Fruit fly (Drosophila melanogaster) whole organism, pupa: Measurements from ENCODE around the gene dnc.

Source experiments
- CG10348 ChIP-seq: fragments of 200-800 bp; sonication (Bioruptor generic); IDR thresholded peaks from 2 replicates; pipeline ENCODE4 v1.3.6; 2022; ENCODE audit warnings: missing biosample characterization, missing genetic modification characterization
- CG12605 ChIP-seq: fragments of 200-800 bp; sonication (Bioruptor generic); IDR thresholded peaks from 2 replicates; pipeline ENCODE4 v1.3.6; 2022; ENCODE audit warnings: missing biosample characterization, missing genetic modification characterization
- CG13204 ChIP-seq: fragments of 200-800 bp; sonication (Bioruptor generic); optimal IDR thresholded peaks from 2 replicates; lab custom pipeline; 2018; ENCODE audit warnings: missing biosample characterization, mild to moderate bottlenecking, missing genetic modification characterization, moderate library complexity
- CG14655 ChIP-seq: fragments of 200-800 bp; sonication (Bioruptor generic); optimal IDR thresholded peaks from 3 replicates; lab custom pipeline; 2017; ENCODE audit warnings: mild to moderate bottlenecking, missing biosample characterization, missing genetic modification reagents, missing genetic modification characterization
- CG15710 ChIP-seq: fragments of 200-800 bp; sonication (Bioruptor generic); optimal IDR thresholded peaks from 2 replicates; lab custom pipeline; 2018; ENCODE audit warnings: missing biosample characterization, mild to moderate bottlenecking, missing genetic modification characterization, moderate library complexity
- CG17806 ChIP-seq: fragments of 200-800 bp; sonication (Bioruptor generic); optimal IDR thresholded peaks from 2 replicates; lab custom pipeline; 2018; ENCODE audit warnings: missing biosample characterization, mild to moderate bottlenecking, missing genetic modification characterization, moderate library complexity
- CG32121 ChIP-seq: fragments of 200-800 bp; sonication (Bioruptor generic); IDR thresholded peaks from 2 replicates; pipeline ENCODE4 v1.3.6; 2022; ENCODE audit warnings: missing biosample characterization, missing genetic modification characterization
- CG34367 ChIP-seq: fragments of 200-800 bp; sonication (Bioruptor generic); optimal IDR thresholded peaks from 2 replicates; lab custom pipeline; 2018; ENCODE audit warnings: missing biosample characterization, mild to moderate bottlenecking, missing genetic modification characterization
- CG4496 ChIP-seq: fragments of 200-800 bp; sonication (Bioruptor generic); IDR thresholded peaks from 3 replicates; pipeline ENCODE4 v1.3.6; 2022; ENCODE audit warnings: missing biosample characterization, missing genetic modification characterization
- CG8159 ChIP-seq: fragments of 200-800 bp; sonication (Bioruptor generic); optimal IDR thresholded peaks from 3 replicates; lab custom pipeline; 2018; ENCODE audit warnings: missing biosample characterization, mild to moderate bottlenecking, missing genetic modification characterization, moderate library complexity
- CG8301 ChIP-seq: fragments of 200-800 bp; sonication (Bioruptor generic); optimal IDR thresholded peaks from 2 replicates; lab custom pipeline; 2018; ENCODE audit warnings: missing biosample characterization, mild to moderate bottlenecking, missing genetic modification characterization
- CG9948 ChIP-seq: fragments of 200-800 bp; sonication (Bioruptor generic); optimal IDR thresholded peaks from 2 replicates; lab custom pipeline; 2018; ENCODE audit warnings: missing biosample characterization, mild to moderate bottlenecking, missing genetic modification characterization, moderate library complexity
- D1 ChIP-seq: fragments of 200-800 bp; sonication (Bioruptor generic); optimal IDR thresholded peaks from 2 replicates; lab custom pipeline; 2018; ENCODE audit warnings: missing biosample characterization, mild to moderate bottlenecking, missing genetic modification characterization, moderate library complexity
- EcR ChIP-seq: fragments of 200-800 bp; sonication (Bioruptor generic); optimal IDR thresholded peaks from 3 replicates; lab custom pipeline; 2019; ENCODE audit warnings: missing biosample characterization, missing genetic modification characterization, mild to moderate bottlenecking, moderate library complexity, missing genetic modification reagents
- Ets98B ChIP-seq: fragments of 200-800 bp; sonication (Bioruptor generic); IDR thresholded peaks from 2 replicates; pipeline ENCODE4 v1.3.6; 2022; ENCODE audit warnings: missing biosample characterization, missing genetic modification characterization
- Pif1A ChIP-seq: fragments of 200-800 bp; sonication (Bioruptor generic); optimal IDR thresholded peaks from 3 replicates; lab custom pipeline; 2016; ENCODE audit warnings: missing biosample characterization, missing genetic modification characterization
- Pif1B ChIP-seq: fragments of 200-800 bp; sonication (Bioruptor generic); optimal IDR thresholded peaks from 3 replicates; lab custom pipeline; 2016; ENCODE audit warnings: missing biosample characterization, missing genetic modification characterization
- Snoo ChIP-seq: fragments of 200-800 bp; sonication (Bioruptor generic); optimal IDR thresholded peaks from 3 replicates; lab custom pipeline; 2017; ENCODE audit warnings: missing biosample characterization, mild to moderate bottlenecking, missing genetic modification characterization, inconsistent platforms
- fd96Ca ChIP-seq: fragments of 200-800 bp; sonication (Bioruptor generic); IDR thresholded peaks from 3 replicates; pipeline ENCODE4 v1.3.6; 2022; ENCODE audit warnings: missing biosample characterization, missing genetic modification characterization
- gl ChIP-seq: fragments of 200-800 bp; sonication (Bioruptor generic); optimal IDR thresholded peaks from 2 replicates; lab custom pipeline; 2018; ENCODE audit warnings: missing biosample characterization, mild to moderate bottlenecking, missing genetic modification characterization
- rn ChIP-seq: fragments of 200-800 bp; sonication (Bioruptor generic); IDR thresholded peaks from 2 replicates; pipeline ENCODE4 v1.3.6; 2022; ENCODE audit warnings: missing biosample characterization, missing genetic modification characterization

dnc gene

DNA sequence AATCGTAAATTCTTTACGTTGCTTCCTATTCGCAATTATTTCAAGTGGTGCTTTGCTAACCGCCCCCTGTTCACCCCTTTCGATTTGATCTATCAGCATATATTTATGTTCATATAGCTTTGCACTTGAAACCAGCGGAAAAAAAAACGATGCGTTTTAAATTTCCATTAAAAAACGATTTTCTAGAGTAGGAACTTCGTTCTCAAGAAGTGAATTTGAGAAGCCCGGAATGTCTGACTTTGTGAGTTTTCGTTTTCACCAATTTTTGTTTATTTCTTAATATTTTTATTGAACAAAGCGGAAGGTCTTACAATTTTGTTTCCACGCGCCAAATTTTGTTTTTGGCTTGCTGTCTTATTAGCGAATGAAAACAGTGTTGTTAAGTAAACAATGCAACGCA lies 186.2 kb downstream of the dnc start:
- TF ChIP-seq gl (tag; lab: Kevin White, UChicago) (no peak), CG8159 (tag; lab: Kevin White, UChicago) (no peak), CG8301 (no peak), Snoo (tag; lab: Kevin White, UChicago) (no peak), CG32121 (GFP tag; lab: Robert Waterston, UW) (no peak), CG12605 (GFP tag; lab: Robert Waterston, UW) (no peak), CG10348 (GFP tag; lab: Robert Waterston, UW) (no peak), Pif1A (GFP tag; lab: Kevin White, UChicago) (no peak), Pif1B (GFP tag; lab: Kevin White, UChicago) (no peak)

DNA sequence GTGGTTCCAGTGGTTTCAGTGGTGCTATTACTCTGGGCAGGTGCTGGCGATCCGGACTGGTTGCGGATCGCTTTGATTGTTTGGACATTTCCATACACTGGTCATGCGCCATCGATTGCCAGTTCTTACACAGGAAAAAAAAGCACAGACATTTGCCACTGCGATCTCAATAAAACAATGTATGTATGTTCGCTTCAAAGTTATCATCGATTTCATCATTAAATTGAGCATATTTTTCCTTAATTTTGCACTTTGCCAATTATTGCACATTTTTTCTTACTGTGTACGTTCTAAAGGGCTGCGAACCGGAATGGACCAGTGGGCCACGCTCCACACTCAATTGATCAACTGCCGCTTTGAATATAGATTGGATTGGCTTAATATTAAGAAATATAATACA lies 187.4 kb downstream of the dnc start:
- TF ChIP-seq CG4496 (GFP tag; lab: Robert Waterston, UW) (0 out of 3 replicates have a peak, but pooled peaks have one; percentile 27), CG12605 (GFP tag; lab: Robert Waterston, UW) (no peak), CG13204 (GFP tag; lab: Kevin White, UChicago) (no peak), D1 (no peak)

DNA sequence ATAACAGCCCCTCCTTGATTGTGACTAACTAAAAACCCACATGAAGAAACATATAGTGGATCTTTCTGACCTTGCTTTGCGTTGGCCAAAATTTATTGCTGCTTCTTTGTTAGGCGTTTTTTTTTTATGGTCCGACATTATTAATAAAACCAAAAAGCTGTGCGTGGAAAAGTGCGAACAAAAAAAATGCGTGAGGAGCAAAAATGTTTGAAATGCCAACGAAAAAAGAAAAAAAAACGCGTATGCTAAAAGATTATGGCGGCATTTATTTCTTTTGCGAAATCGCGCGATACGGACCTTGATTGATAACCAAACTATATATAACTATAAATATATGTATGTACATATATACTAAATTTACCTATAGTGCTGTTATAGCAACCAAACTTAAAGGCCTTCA lies 189.3 kb downstream of the dnc start:
- TF ChIP-seq Pif1A (GFP tag; lab: Kevin White, UChicago): no peak
- no peak for TF ChIP-seq CG8159 (tag; lab: Kevin White, UChicago)
- TF ChIP-seq EcR (GFP tag; lab: Kevin White, UChicago): no peak
- TF ChIP-seq Snoo (tag; lab: Kevin White, UChicago): no peak
- TF ChIP-seq CG13204 (GFP tag; lab: Kevin White, UChicago): no peak
- no peak for TF ChIP-seq CG4496 (GFP tag; lab: Robert Waterston, UW)
- TF ChIP-seq Ets98B (GFP tag; lab: Robert Waterston, UW): no peak
- TF ChIP-seq CG15710 (tag; lab: Kevin White, UChicago): no peak
- TF ChIP-seq gl (tag; lab: Kevin White, UChicago): no peak
- TF ChIP-seq CG14655 (GFP tag; lab: Kevin White, UChicago): no peak
- no peak for TF ChIP-seq D1
- TF ChIP-seq CG12605 (GFP tag; lab: Robert Waterston, UW): no peak
- no peak for TF ChIP-seq rn (GFP tag; lab: Robert Waterston, UW)
- TF ChIP-seq fd96Ca (GFP tag; lab: Robert Waterston, UW): no peak
- TF ChIP-seq CG9948 (tag; lab: Kevin White, UChicago): no peak
- no peak for TF ChIP-seq CG34367 (tag; lab: Kevin White, UChicago)

DNA sequence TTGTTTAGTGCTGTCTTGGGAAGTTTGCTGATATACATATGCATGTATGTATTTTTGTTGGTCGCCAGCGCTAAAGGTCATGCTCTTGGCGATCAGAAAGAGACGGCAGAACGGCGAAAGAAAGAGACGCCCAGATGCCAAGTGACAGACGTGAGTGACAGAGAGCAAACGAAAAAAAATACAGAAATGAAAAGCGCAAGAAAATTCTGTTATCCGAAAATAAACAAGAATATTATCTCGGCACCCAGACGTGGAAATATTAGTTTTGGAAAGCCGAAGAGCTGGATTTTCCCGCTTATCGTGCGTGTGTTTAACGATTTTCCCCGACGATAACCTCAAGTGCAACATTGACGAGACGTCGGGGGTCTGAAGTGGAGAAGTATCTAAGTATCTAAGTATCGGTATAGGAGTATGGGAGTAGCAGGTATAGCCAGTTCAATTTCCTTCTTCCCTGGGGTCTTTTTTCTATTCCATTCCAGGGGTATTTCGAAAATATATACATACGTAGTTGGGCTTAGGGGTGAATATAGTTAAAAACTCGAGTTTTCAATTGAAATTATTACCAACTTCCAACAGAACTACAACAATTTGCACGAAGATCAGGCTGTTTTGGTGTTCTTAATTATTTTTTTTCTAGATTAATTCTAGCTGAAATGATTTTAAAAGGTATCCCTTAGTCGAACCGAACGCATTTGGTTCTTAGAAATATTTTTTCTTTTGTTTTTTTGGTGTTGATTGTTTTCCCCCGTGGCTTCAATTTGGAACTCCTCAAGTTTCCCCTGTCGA lies 190.8 kb downstream of the dnc start:
- TF ChIP-seq D1: no peak
- no peak for TF ChIP-seq fd96Ca (GFP tag; lab: Robert Waterston, UW)
- no peak for TF ChIP-seq EcR (GFP tag; lab: Kevin White, UChicago)
- TF ChIP-seq gl (tag; lab: Kevin White, UChicago): no peak
- no peak for TF ChIP-seq CG17806 (tag; lab: Kevin White, UChicago)
- no peak for TF ChIP-seq CG14655 (GFP tag; lab: Kevin White, UChicago)
- TF ChIP-seq rn (GFP tag; lab: Robert Waterston, UW): no peak
- no peak for TF ChIP-seq CG12605 (GFP tag; lab: Robert Waterston, UW)
- TF ChIP-seq CG8159 (tag; lab: Kevin White, UChicago): no peak
- no peak for TF ChIP-seq CG13204 (GFP tag; lab: Kevin White, UChicago)
- no peak for TF ChIP-seq CG8301
- TF ChIP-seq CG4496 (GFP tag; lab: Robert Waterston, UW): no peak
- TF ChIP-seq CG10348 (GFP tag; lab: Robert Waterston, UW): no peak

DNA sequence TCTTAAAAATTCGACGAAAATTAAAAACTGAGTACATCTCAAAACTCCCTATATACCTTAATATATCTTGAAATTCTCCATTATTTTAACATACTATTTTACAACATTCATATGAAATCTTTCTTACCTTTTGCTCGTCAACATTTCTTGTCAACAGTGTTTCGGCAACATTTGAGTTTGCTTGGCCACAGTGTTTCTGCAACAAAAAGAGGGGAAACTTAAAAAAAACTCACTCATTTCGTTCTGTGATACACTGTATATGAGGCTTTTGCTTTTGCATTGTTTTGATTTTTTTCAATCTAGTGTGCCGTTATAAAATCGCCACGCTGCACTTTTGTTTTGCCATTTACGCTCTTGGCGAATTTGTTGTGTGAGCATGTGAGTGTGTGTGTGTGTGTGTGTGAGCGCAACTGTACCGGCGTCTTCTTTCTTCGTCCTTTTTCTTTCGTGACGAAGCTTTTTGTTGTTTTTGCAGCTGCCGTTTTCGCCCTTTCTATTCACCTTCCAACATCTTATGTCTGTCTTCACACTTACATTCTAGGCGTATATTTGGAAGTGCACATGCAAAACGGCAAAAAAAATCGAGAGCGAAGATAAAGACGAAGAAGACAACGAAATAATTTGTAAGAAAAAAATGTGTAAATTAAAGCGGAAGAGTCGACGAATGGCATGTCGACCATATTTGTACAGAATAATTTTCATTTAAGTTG lies 193.2 kb downstream of the dnc start:
- no peak for TF ChIP-seq Pif1A (GFP tag; lab: Kevin White, UChicago)
- TF ChIP-seq Snoo (tag; lab: Kevin White, UChicago): no peak
- no peak for TF ChIP-seq D1
- no peak for TF ChIP-seq CG8159 (tag; lab: Kevin White, UChicago)

DNA sequence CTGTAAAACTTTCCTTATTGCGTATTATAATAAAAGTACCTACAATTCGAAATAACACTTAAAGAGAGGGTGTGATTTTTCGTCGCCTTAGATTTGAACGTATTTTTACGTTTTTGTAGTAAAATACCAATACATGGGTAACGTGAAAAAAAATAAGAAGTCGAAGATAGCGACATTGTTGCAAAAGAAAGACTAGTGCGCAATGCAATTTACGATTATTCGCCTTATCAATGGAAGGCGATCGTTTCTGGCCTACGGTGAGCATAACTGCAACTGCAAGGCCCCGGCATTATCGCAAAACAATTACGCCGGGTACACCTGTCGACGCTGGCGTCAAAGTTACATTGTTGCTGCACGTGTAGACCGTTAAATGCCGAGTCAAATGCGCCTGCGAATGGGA lies 194.2 kb downstream of the dnc start:
- TF ChIP-seq rn (GFP tag; lab: Robert Waterston, UW) (no peak), D1 (no peak)
